Fruit fly (Drosophila melanogaster): ENCODE measurements around the gene mas.
A peak's percentile ranks its signal among the peaks of the same experiment; 100 is the strongest.

The mas gene

dm6 chr3L:4130743-4131142 lies 36.5 kb downstream of the mas start:
- TF ChIP-seq rn (GFP tag; IDR thresholded peaks at IDR 0.05): no peak
- no peak for TF ChIP-seq CG8159 (tag; optimal IDR thresholded peaks at IDR 0.05)
- no peak for TF ChIP-seq Ets98B (GFP tag; IDR thresholded peaks at IDR 0.05)
- no peak for TF ChIP-seq CG15710 (tag; optimal IDR thresholded peaks at IDR 0.05)

- TF ChIP-seq CG14655 (GFP tag; optimal IDR thresholded peaks at IDR 0.05) (no peak), CG10348 (GFP tag; IDR thresholded peaks at IDR 0.05) (no peak), CG13204 (GFP tag; optimal IDR thresholded peaks at IDR 0.05) (no peak), CG8301 (tag; optimal IDR thresholded peaks at IDR 0.05) (no peak)
Observed at dm6 chr3L:4128579-4128978, 38.7 kb downstream of the mas start.

dm6 chr3L:4125709-4126108 lies 41.6 kb downstream of the mas start:
- TF ChIP-seq CG4496 (GFP tag; IDR thresholded peaks at IDR 0.05) (no peak), fd96Ca (GFP tag; IDR thresholded peaks at IDR 0.05) (no peak), rn (GFP tag; IDR thresholded peaks at IDR 0.05) (no peak), EcR (GFP tag; optimal IDR thresholded peaks at IDR 0.05) (no peak), CG17806 (tag; optimal IDR thresholded peaks at IDR 0.05) (no peak), Pif1B (GFP tag; optimal IDR thresholded peaks at IDR 0.05) (no peak), Ets98B (GFP tag; IDR thresholded peaks at IDR 0.05) (no peak), CG8159 (tag; optimal IDR thresholded peaks at IDR 0.05) (no peak), CG14655 (GFP tag; optimal IDR thresholded peaks at IDR 0.05) (no peak)

- TF ChIP-seq CG15710 (tag; optimal IDR thresholded peaks at IDR 0.05): peak; percentile 3
- no peak for TF ChIP-seq gl (tag; optimal IDR thresholded peaks at IDR 0.05)
- peak; percentile 37; the same call in 1 of the 2 replicates for TF ChIP-seq CG12605 (GFP tag; IDR thresholded peaks at IDR 0.05)
- TF ChIP-seq CG8301 (tag; optimal IDR thresholded peaks at IDR 0.05): no peak
- TF ChIP-seq fd96Ca (GFP tag; IDR thresholded peaks at IDR 0.05): peak; percentile 64; the same call in 1 of the 3 replicates
- TF ChIP-seq Snoo (tag; optimal IDR thresholded peaks at IDR 0.05): peak; percentile 60
- TF ChIP-seq CG32121 (GFP tag; IDR thresholded peaks at IDR 0.05): peak; percentile 27; the same call in 1 of the 2 replicates
- TF ChIP-seq rn (GFP tag; IDR thresholded peaks at IDR 0.05): no peak
- TF ChIP-seq CG4496 (GFP tag; IDR thresholded peaks at IDR 0.05): peak; percentile 53; the same call in 1 of the 3 replicates
- peak; percentile 45 for TF ChIP-seq EcR (GFP tag; optimal IDR thresholded peaks at IDR 0.05)
- peak; percentile 45; the same call in 1 of the 2 replicates for TF ChIP-seq Ets98B (GFP tag; IDR thresholded peaks at IDR 0.05)
Observed at dm6 chr3L:4122185-4122767, 45.0 kb downstream of the mas start, which contains the start of gene Chd64. Gene Chd64 (minus strand): TSS chr3L:4122388.

dm6 chr3L:4121589-4121988 lies 45.7 kb downstream of the mas start:
- TF ChIP-seq CG12605 (GFP tag; IDR thresholded peaks at IDR 0.05): no peak
- TF ChIP-seq Pif1B (GFP tag; optimal IDR thresholded peaks at IDR 0.05): no peak
- TF ChIP-seq CG14655 (GFP tag; optimal IDR thresholded peaks at IDR 0.05): no peak
- TF ChIP-seq CG8159 (tag; optimal IDR thresholded peaks at IDR 0.05): no peak
- no peak for TF ChIP-seq D1 (tag; optimal IDR thresholded peaks at IDR 0.05)
- no peak for TF ChIP-seq gl (tag; optimal IDR thresholded peaks at IDR 0.05)
- no peak for TF ChIP-seq CG17806 (tag; optimal IDR thresholded peaks at IDR 0.05)
- no peak for TF ChIP-seq CG34367 (tag; optimal IDR thresholded peaks at IDR 0.05)
- no peak for TF ChIP-seq CG15710 (tag; optimal IDR thresholded peaks at IDR 0.05)
- TF ChIP-seq CG10348 (GFP tag; IDR thresholded peaks at IDR 0.05): no peak
- no peak for TF ChIP-seq fd96Ca (GFP tag; IDR thresholded peaks at IDR 0.05)
- TF ChIP-seq CG32121 (GFP tag; IDR thresholded peaks at IDR 0.05): no peak

dm6 chr3L:4120358-4121349 lies 46.6 kb downstream of the mas start:
- TF ChIP-seq CG8301 (tag; optimal IDR thresholded peaks at IDR 0.05) (no peak), CG4496 (GFP tag; IDR thresholded peaks at IDR 0.05) (0 out of 3 replicates have a peak, but pooled peaks have one; percentile 18), CG32121 (GFP tag; IDR thresholded peaks at IDR 0.05) (no peak)

- TF ChIP-seq Snoo (tag; optimal IDR thresholded peaks at IDR 0.05): no peak
- no peak for TF ChIP-seq CG4496 (GFP tag; IDR thresholded peaks at IDR 0.05)
- TF ChIP-seq EcR (GFP tag; optimal IDR thresholded peaks at IDR 0.05): no peak
- TF ChIP-seq CG10348 (GFP tag; IDR thresholded peaks at IDR 0.05): no peak
- no peak for TF ChIP-seq Ets98B (GFP tag; IDR thresholded peaks at IDR 0.05)
- no peak for TF ChIP-seq CG34367 (tag; optimal IDR thresholded peaks at IDR 0.05)
- TF ChIP-seq gl (tag; optimal IDR thresholded peaks at IDR 0.05): no peak
- TF ChIP-seq CG8159 (tag; optimal IDR thresholded peaks at IDR 0.05): no peak
- no peak for TF ChIP-seq CG13204 (GFP tag; optimal IDR thresholded peaks at IDR 0.05)
- TF ChIP-seq rn (GFP tag; IDR thresholded peaks at IDR 0.05): no peak
- no peak for TF ChIP-seq CG12605 (GFP tag; IDR thresholded peaks at IDR 0.05)
Observed at dm6 chr3L:4119636-4120357, 47.5 kb downstream of the mas start.

All from whole organism, pupa.